Fruit fly (Drosophila melanogaster): ENCODE data around the gene CG11050.
A peak's percentile ranks its signal among the peaks of the same experiment; 100 is the strongest.

CG11050 gene

dm6 chr2L:6648163-6648628, 37.4 kb downstream of the CG11050 start (continued):
- TF ChIP-seq lilli (GFP tag; optimal IDR thresholded peaks at IDR 0.05): peak; percentile 97
- TF ChIP-seq CG3163 (GFP tag; optimal IDR thresholded peaks at IDR 0.05): peak; percentile 92
- peak; percentile 84 for TF ChIP-seq Taf1 (GFP tag; IDR thresholded peaks at IDR 0.05)
- TF ChIP-seq Oaz (GFP tag; IDR thresholded peaks at IDR 0.05): peak; percentile 93
- TF ChIP-seq CG32532 (GFP tag; IDR thresholded peaks at IDR 0.05): peak; percentile 95
- peak; percentile 77 for TF ChIP-seq CG31388 (GFP tag; optimal IDR thresholded peaks at IDR 0.05)
- peak; percentile 79 for TF ChIP-seq ssp (GFP tag; IDR thresholded peaks at IDR 0.05)
- TF ChIP-seq abd-A (tag; optimal IDR thresholded peaks at IDR 0.05): no peak
- TF ChIP-seq so (GFP tag; IDR thresholded peaks at IDR 0.05): peak; percentile 92
- TF ChIP-seq CG9797 (GFP tag; optimal IDR thresholded peaks at IDR 0.05): peak; percentile 35
- no peak for TF ChIP-seq hth (optimal IDR thresholded peaks at IDR 0.05)
- TF ChIP-seq jing (GFP tag; optimal IDR thresholded peaks at IDR 0.05): peak; percentile 87
- peak; percentile 88 for TF ChIP-seq jumu (GFP tag; optimal IDR thresholded peaks at IDR 0.05)
- peak; percentile 86 for TF ChIP-seq CG4730 (GFP tag; IDR thresholded peaks at IDR 0.05)
- peak; percentile 93 for TF ChIP-seq nau (GFP tag; optimal IDR thresholded peaks at IDR 0.05)
- peak; percentile 93 for TF ChIP-seq CG9215 (GFP tag; IDR thresholded peaks at IDR 0.05)
- TF ChIP-seq CG10209 (GFP tag; optimal IDR thresholded peaks at IDR 0.05): peak; percentile 96
- TF ChIP-seq C15 (GFP tag; IDR thresholded peaks at IDR 0.05): peak; percentile 78; the same call in 2 of the 3 replicates
- peak; percentile 64 for TF ChIP-seq stwl (tag; optimal IDR thresholded peaks at IDR 0.05)
- peak; percentile 94 for TF ChIP-seq Dip3 (GFP tag; optimal IDR thresholded peaks at IDR 0.05)
- peak; percentile 93 for TF ChIP-seq run (tag; optimal IDR thresholded peaks at IDR 0.05)
- peak; percentile 98 for TF ChIP-seq HmgZ (tag; optimal IDR thresholded peaks at IDR 0.05)
- peak; percentile 72; the same call in 1 of the 2 replicates for TF ChIP-seq NFAT (GFP tag; IDR thresholded peaks at IDR 0.05)
- TF ChIP-seq Sry-β (GFP tag; optimal IDR thresholded peaks at IDR 0.05): peak; percentile 46
- peak; percentile 91 for TF ChIP-seq CG10366 (GFP tag; IDR thresholded peaks at IDR 0.05)
- peak; percentile 75 for TF ChIP-seq CG11696 (GFP tag; IDR thresholded peaks at IDR 0.05)
- TF ChIP-seq repo (GFP tag; optimal IDR thresholded peaks at IDR 0.05): peak; percentile 84
- peak; percentile 81 for TF ChIP-seq Awh (GFP tag; IDR thresholded peaks at IDR 0.05)
- TF ChIP-seq dpn (GFP tag; optimal IDR thresholded peaks at IDR 0.05): peak; percentile 94 to 96
- TF ChIP-seq CG1792 (GFP tag; optimal IDR thresholded peaks at IDR 0.05): peak; percentile 83
- no peak for TF ChIP-seq CG1832 (GFP tag; optimal IDR thresholded peaks at IDR 0.05)
- TF ChIP-seq z (GFP tag; IDR thresholded peaks at IDR 0.05): no peak
- TF ChIP-seq ttk (GFP tag; IDR thresholded peaks at IDR 0.05): peak; percentile 90
- peak; percentile 91 for TF ChIP-seq CG18764 (GFP tag; optimal IDR thresholded peaks at IDR 0.05)
- peak; percentile 91 for TF ChIP-seq E2f1 (GFP tag; IDR thresholded peaks at IDR 0.05)
- peak; percentile 95 for TF ChIP-seq CG18619 (GFP tag; optimal IDR thresholded peaks at IDR 0.05)
- TF ChIP-seq gt (GFP tag; IDR thresholded peaks at IDR 0.05): peak; percentile 63
- TF ChIP-seq Bgb (GFP tag; IDR thresholded peaks at IDR 0.05; ENCODE audit: partially characterized antibody): no peak
- TF ChIP-seq Elba2 (GFP tag; optimal IDR thresholded peaks at IDR 0.05): peak; percentile 40
- peak; percentile 78 for TF ChIP-seq ap (GFP tag; IDR thresholded peaks at IDR 0.05)
- TF ChIP-seq CG15514 (GFP tag; optimal IDR thresholded peaks at IDR 0.05): peak; percentile 90
- TF ChIP-seq scrt (GFP tag; optimal IDR thresholded peaks at IDR 0.05): peak; percentile 89
- no peak for TF ChIP-seq Doc3 (GFP tag; IDR thresholded peaks at IDR 0.05; ENCODE audit: partially characterized antibody)
- TF ChIP-seq CG12744 (GFP tag; optimal IDR thresholded peaks at IDR 0.05): peak; percentile 92
- peak; percentile 96 for TF ChIP-seq CG10147 (GFP tag; optimal IDR thresholded peaks at IDR 0.05)
- peak; percentile 97 for TF ChIP-seq CG18599 (GFP tag; optimal IDR thresholded peaks at IDR 0.05)
- TF ChIP-seq CG7987 (GFP tag; optimal IDR thresholded peaks at IDR 0.05): peak; percentile 78
- TF ChIP-seq CG14965 (GFP tag; optimal IDR thresholded peaks at IDR 0.05; ENCODE audit: borderline replicate concordance): peak; percentile 57
- peak; percentile 94 for TF ChIP-seq tgo (GFP tag; IDR thresholded peaks at IDR 0.05)
- TF ChIP-seq pzg (GFP tag; optimal IDR thresholded peaks at IDR 0.05): peak; percentile 36
- peak; percentile 92 for TF ChIP-seq HLH54F (GFP tag; optimal IDR thresholded peaks at IDR 0.05)

Data from whole organism, embryonic.